Fruit fly (Drosophila melanogaster) whole organism, pupa: Measurements from ENCODE around the gene ago.

Experiments used
- CG10348 ChIP-seq: fragments of 200-800 bp; sonication (Bioruptor generic); IDR thresholded peaks from 2 replicates; pipeline ENCODE4 v1.3.6; 2022; ENCODE audit warnings: missing biosample characterization, missing genetic modification characterization
- CG17806 ChIP-seq: fragments of 200-800 bp; sonication (Bioruptor generic); optimal IDR thresholded peaks from 2 replicates; lab custom pipeline; 2018; ENCODE audit warnings: missing biosample characterization, mild to moderate bottlenecking, missing genetic modification characterization, moderate library complexity
- CG8159 ChIP-seq: fragments of 200-800 bp; sonication (Bioruptor generic); optimal IDR thresholded peaks from 3 replicates; lab custom pipeline; 2018; ENCODE audit warnings: missing biosample characterization, mild to moderate bottlenecking, missing genetic modification characterization, moderate library complexity
- CG8301 ChIP-seq: fragments of 200-800 bp; sonication (Bioruptor generic); optimal IDR thresholded peaks from 2 replicates; lab custom pipeline; 2018; ENCODE audit warnings: missing biosample characterization, mild to moderate bottlenecking, missing genetic modification characterization
- CG9948 ChIP-seq: fragments of 200-800 bp; sonication (Bioruptor generic); optimal IDR thresholded peaks from 2 replicates; lab custom pipeline; 2018; ENCODE audit warnings: missing biosample characterization, mild to moderate bottlenecking, missing genetic modification characterization, moderate library complexity
- Pif1A ChIP-seq: fragments of 200-800 bp; sonication (Bioruptor generic); optimal IDR thresholded peaks from 3 replicates; lab custom pipeline; 2016; ENCODE audit warnings: missing biosample characterization, missing genetic modification characterization
- Pif1B ChIP-seq: fragments of 200-800 bp; sonication (Bioruptor generic); optimal IDR thresholded peaks from 3 replicates; lab custom pipeline; 2016; ENCODE audit warnings: missing biosample characterization, missing genetic modification characterization
- Snoo ChIP-seq: fragments of 200-800 bp; sonication (Bioruptor generic); optimal IDR thresholded peaks from 3 replicates; lab custom pipeline; 2017; ENCODE audit warnings: missing biosample characterization, mild to moderate bottlenecking, missing genetic modification characterization, inconsistent platforms
- fd96Ca ChIP-seq: fragments of 200-800 bp; sonication (Bioruptor generic); IDR thresholded peaks from 3 replicates; pipeline ENCODE4 v1.3.6; 2022; ENCODE audit warnings: missing biosample characterization, missing genetic modification characterization
- gl ChIP-seq: fragments of 200-800 bp; sonication (Bioruptor generic); optimal IDR thresholded peaks from 2 replicates; lab custom pipeline; 2018; ENCODE audit warnings: missing biosample characterization, mild to moderate bottlenecking, missing genetic modification characterization

DNA sequence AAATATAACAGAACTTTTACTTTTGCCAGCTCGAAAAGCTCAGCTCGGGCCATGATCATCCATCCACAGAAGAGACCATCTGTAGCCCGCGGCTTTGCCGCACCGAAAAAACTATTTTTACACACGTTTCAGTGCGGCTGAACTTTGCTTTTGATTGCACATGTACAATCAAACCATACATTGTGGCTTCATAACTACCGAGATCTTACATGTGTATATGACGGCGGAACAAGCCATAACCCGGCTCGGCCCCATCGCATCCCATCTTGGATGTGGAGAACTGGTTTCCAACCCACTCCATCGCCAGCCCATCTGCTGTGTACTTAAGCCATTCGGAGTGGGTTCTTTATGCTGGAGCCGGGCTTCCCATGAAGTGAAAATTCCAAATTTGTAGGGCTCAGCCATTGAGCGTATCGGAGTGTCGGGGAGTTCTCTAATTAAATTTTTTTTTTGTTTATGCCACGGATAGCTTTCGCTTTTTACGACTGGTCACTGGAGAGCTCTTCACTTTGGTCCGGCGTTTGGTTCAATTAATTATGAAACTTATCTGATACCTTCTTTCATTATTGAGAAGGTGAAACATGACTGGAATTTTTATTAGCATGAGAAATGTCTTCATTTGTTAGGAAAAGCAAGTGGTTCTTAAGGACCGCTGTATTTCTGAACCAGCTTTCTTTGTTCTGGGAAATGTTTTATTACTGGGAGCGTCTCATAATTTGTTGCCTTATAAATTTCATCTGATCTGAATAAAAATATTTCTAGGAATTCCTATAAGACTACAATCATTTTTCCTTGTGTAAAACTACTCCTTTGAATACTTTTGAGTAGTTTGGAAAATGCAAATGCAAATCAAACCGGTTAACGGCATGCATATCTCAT is 17.1 kb upstream of the ago start:
- TF ChIP-seq CG8301 (peak; percentile 66), gl (no peak), Pif1A (no peak), Pif1B (GFP tag; lab: Kevin White, UChicago) (no peak), CG8159 (tag; lab: Kevin White, UChicago) (peak; percentile 33), CG9948 (tag; lab: Kevin White, UChicago) (peak; percentile 53), Snoo (tag; lab: Kevin White, UChicago) (no peak), CG17806 (tag; lab: Kevin White, UChicago) (peak; percentile 33), fd96Ca (GFP tag; lab: Robert Waterston, UW) (no peak), CG10348 (GFP tag; lab: Robert Waterston, UW) (no peak)
